Worm (Caenorhabditis elegans) whole organism, L1 larva: ENCODE measurements around the gene T07A5.1.
A peak's percentile ranks its signal among the peaks of the same experiment; 100 is the strongest.

Experiments
- C04F5.9 ChIP-seq: sonication (generic microtip); optimal IDR thresholded peaks from 2 replicates; lab custom pipeline; 2016; ENCODE audit warnings: missing genetic modification characterization, missing compliant biosample characterization
- C16A3.4 ChIP-seq: fragments of 150-350 bp; optimal IDR thresholded peaks from 2 replicates; lab custom pipeline; 2014; ENCODE audit warnings: missing biosample characterization, missing genetic modification characterization
- F16B12.6 ChIP-seq: fragments of 150-350 bp; optimal IDR thresholded peaks from 2 replicates; lab custom pipeline; 2014; ENCODE audit warnings: missing biosample characterization, missing genetic modification characterization
- aha-1 ChIP-seq: fragments of 150-350 bp; optimal IDR thresholded peaks from 2 replicates; lab custom pipeline; 2014; ENCODE audit warnings: missing biosample characterization, missing genetic modification characterization
- ceh-82 ChIP-seq, 3 experiments: fragments of 150-350 bp in 1 of 3; sonication (generic microtip) in 2 of 3; optimal IDR thresholded peaks; 2 replicates each; lab custom pipeline; 2014 to 2017; ENCODE audit warnings: missing biosample characterization in 3 of 3, missing genetic modification characterization in 3 of 3
- ceh-88 ChIP-seq: fragments of 200-800 bp; sonication (Bioruptor generic); IDR thresholded peaks from 2 replicates; pipeline ENCODE4 v1.3.6; 2022; ENCODE audit warnings: missing genetic modification characterization, missing compliant biosample characterization
- ces-1 ChIP-seq: fragments of 150-350 bp; optimal IDR thresholded peaks from 2 replicates; lab custom pipeline; 2014; ENCODE audit warnings: missing biosample characterization, missing genetic modification reagents, missing genetic modification characterization
- dpl-1 ChIP-seq, 3 experiments: fragments of 150-350 bp in 2 of 3; sonication (generic microtip) in 1 of 3; optimal IDR thresholded peaks; 2 replicates each; lab custom pipeline; 2014 to 2017; ENCODE audit warnings: missing biosample characterization in 3 of 3, missing genetic modification characterization in 3 of 3, missing genetic modification reagents in 3 of 3
- efl-1 ChIP-seq, 4 experiments: fragments of 150-350 bp; optimal IDR thresholded peaks in 3 of 4; peaks in 1 of 4; 1 replicate in 1 of 4; 2 replicates in 3 of 4; lab custom pipeline; 2014; ENCODE audit warnings: missing biosample characterization in 2 of 4, missing genetic modification characterization in 2 of 4, missing genetic modification reagents in 2 of 4
- efl-3 ChIP-seq: fragments of 200-800 bp; sonication (Bioruptor generic); optimal IDR thresholded peaks from 2 replicates; lab custom pipeline; 2018; ENCODE audit warnings: mild to moderate bottlenecking, missing genetic modification characterization, missing compliant biosample characterization
- egl-13 ChIP-seq: sonication (generic microtip); optimal IDR thresholded peaks from 2 replicates; lab custom pipeline; 2016; ENCODE audit warnings: missing genotype, missing genetic modification reagents, missing genetic modification characterization, missing compliant biosample characterization
- egl-27 ChIP-seq, 2 experiments: fragments of 150-350 bp in 1 of 2; sonication (generic microtip); optimal IDR thresholded peaks; 3 replicates each; lab custom pipeline; 2017 to 2018; ENCODE audit warnings: missing biosample characterization in 2 of 2, missing genetic modification characterization in 2 of 2, missing genetic modification reagents in 2 of 2
- elt-2 ChIP-seq: sonication (generic microtip); optimal IDR thresholded peaks from 2 replicates; lab custom pipeline; 2016; ENCODE audit warnings: missing genetic modification characterization, mild to moderate bottlenecking, inconsistent platforms, missing compliant biosample characterization, missing genetic modification reagents
- elt-3 ChIP-seq, 6 experiments: fragments of 150-350 bp in 1 of 6; sonication (generic microtip); optimal IDR thresholded peaks; 2 replicates each; lab custom pipeline; 2017 to 2018; ENCODE audit warnings: missing biosample characterization in 6 of 6, missing genetic modification characterization in 6 of 6, inconsistent platforms in 1 of 6
- ets-5 ChIP-seq: fragments of 200-800 bp; sonication (Bioruptor generic); IDR thresholded peaks from 2 replicates; pipeline ENCODE4 v1.3.6; 2022; ENCODE audit warnings: missing genetic modification characterization, missing compliant biosample characterization
- fkh-10 ChIP-seq: sonication (generic microtip); optimal IDR thresholded peaks from 2 replicates; lab custom pipeline; 2017; ENCODE audit warnings: missing biosample characterization, missing genetic modification reagents, missing genetic modification characterization
- fkh-8 ChIP-seq: sonication (generic microtip); optimal IDR thresholded peaks from 2 replicates; lab custom pipeline; 2016; ENCODE audit warnings: mild to moderate bottlenecking, missing genetic modification characterization, missing compliant biosample characterization
- fos-1 ChIP-seq: fragments of 150-350 bp; optimal IDR thresholded peaks from 2 replicates; lab custom pipeline; 2014; ENCODE audit warnings: missing biosample characterization, missing genetic modification characterization
- hlh-17 ChIP-seq: fragments of 200-800 bp; sonication (Bioruptor generic); optimal IDR thresholded peaks from 2 replicates; lab custom pipeline; 2018; ENCODE audit warnings: missing genetic modification characterization, mild to moderate bottlenecking, missing compliant biosample characterization, moderate library complexity, borderline replicate concordance
- irx-1 ChIP-seq: sonication (generic microtip); optimal IDR thresholded peaks from 2 replicates; lab custom pipeline; 2016; ENCODE audit warnings: missing genetic modification characterization, missing compliant biosample characterization
- isw-1 ChIP-seq: fragments of 200-800 bp; sonication (Bioruptor generic); IDR thresholded peaks from 2 replicates; pipeline ENCODE4 v1.3.6; 2022; ENCODE audit warnings: missing genetic modification characterization, missing compliant biosample characterization
- jun-1 ChIP-seq: fragments of 150-350 bp; optimal IDR thresholded peaks from 2 replicates; lab custom pipeline; 2014; ENCODE audit warnings: missing biosample characterization, missing genetic modification reagents, missing genetic modification characterization
- lin-13 ChIP-seq: fragments of 150-350 bp; optimal IDR thresholded peaks from 2 replicates; lab custom pipeline; 2014; ENCODE audit warnings: missing biosample characterization, missing genetic modification reagents, missing genetic modification characterization
- lin-14 ChIP-seq: fragments of 200-800 bp; sonication (Bioruptor generic); optimal IDR thresholded peaks from 2 replicates; lab custom pipeline; 2018; ENCODE audit warnings: mild to moderate bottlenecking, missing genetic modification characterization, moderate library complexity, missing compliant biosample characterization
- lin-15B ChIP-seq: fragments of 150-350 bp; sonication (generic microtip); optimal IDR thresholded peaks from 3 replicates; lab custom pipeline; 2014; ENCODE audit warnings: missing biosample characterization, missing genetic modification characterization
- lin-35 ChIP-seq, 2 experiments: fragments of 150-350 bp; optimal IDR thresholded peaks; 2 replicates each; lab custom pipeline; 2014; ENCODE audit warnings: missing biosample characterization in 2 of 2, missing genetic modification characterization in 2 of 2, missing genetic modification reagents in 2 of 2
- lin-39 ChIP-seq: fragments of 150-350 bp; optimal IDR thresholded peaks from 2 replicates; lab custom pipeline; 2014; ENCODE audit warnings: missing biosample characterization, missing genetic modification reagents, missing genetic modification characterization
- lir-3 ChIP-seq: sonication (generic microtip); optimal IDR thresholded peaks from 2 replicates; lab custom pipeline; 2016; ENCODE audit warnings: mild to moderate bottlenecking, missing genetic modification characterization, moderate library complexity, missing compliant biosample characterization; ENCODE audit not compliant: poor library complexity
- mab-9 ChIP-seq: fragments of 200-800 bp; sonication (Bioruptor generic); IDR thresholded peaks from 2 replicates; pipeline ENCODE4 v1.3.6; 2022; ENCODE audit warnings: missing genetic modification reagents, missing genetic modification characterization, missing compliant biosample characterization
- mef-2 ChIP-seq: fragments of 150-350 bp; optimal IDR thresholded peaks from 2 replicates; lab custom pipeline; 2014; ENCODE audit warnings: missing biosample characterization, missing genetic modification characterization
- mep-1 ChIP-seq: fragments of 150-350 bp; optimal IDR thresholded peaks from 2 replicates; lab custom pipeline; 2014; ENCODE audit warnings: missing biosample characterization, missing genetic modification characterization
- nhr-237 ChIP-seq: fragments of 150-350 bp; optimal IDR thresholded peaks from 2 replicates; lab custom pipeline; 2014; ENCODE audit warnings: missing biosample characterization, missing genetic modification characterization
- nhr-85 ChIP-seq: sonication (generic microtip); peaks from one replicate; lab custom pipeline; 2016; ENCODE audit warnings: missing genetic modification characterization, inconsistent platforms, missing compliant biosample characterization
- pag-3 ChIP-seq: sonication (generic microtip); optimal IDR thresholded peaks from 2 replicates; lab custom pipeline; 2017; ENCODE audit warnings: missing genetic modification characterization, mild to moderate bottlenecking, missing compliant biosample characterization, antibody characterized with exemption, borderline replicate concordance; ENCODE audit not compliant: insufficient read depth
- pax-3 ChIP-seq: fragments of 200-800 bp; sonication (Bioruptor generic); optimal IDR thresholded peaks from 2 replicates; lab custom pipeline; 2018; ENCODE audit warnings: mild to moderate bottlenecking, missing genetic modification characterization, moderate library complexity, missing compliant biosample characterization
- pqm-1 ChIP-seq: sonication (generic microtip); optimal IDR thresholded peaks from 3 replicates; lab custom pipeline; 2017; ENCODE audit warnings: missing biosample characterization, missing genetic modification characterization
- tbx-2 ChIP-seq: sonication (generic microtip); optimal IDR thresholded peaks from 2 replicates; lab custom pipeline; 2016; ENCODE audit warnings: missing genetic modification characterization, missing compliant biosample characterization
- unc-130 ChIP-seq: fragments of 150-350 bp; optimal IDR thresholded peaks from 2 replicates; lab custom pipeline; 2017; ENCODE audit warnings: missing biosample characterization, missing genetic modification characterization, inconsistent platforms
- unc-98 ChIP-seq: fragments of 200-800 bp; sonication (Bioruptor generic); IDR thresholded peaks from 2 replicates; pipeline ENCODE4 v1.3.6; 2022; ENCODE audit warnings: missing genetic modification characterization, missing compliant biosample characterization
- vab-15 ChIP-seq: sonication (generic microtip); optimal IDR thresholded peaks from 2 replicates; lab custom pipeline; 2017; ENCODE audit warnings: missing genotype, mild to moderate bottlenecking, missing genetic modification characterization, missing compliant biosample characterization
- ztf-4 ChIP-seq: fragments of 150-350 bp; optimal IDR thresholded peaks from 2 replicates; lab custom pipeline; 2014; ENCODE audit warnings: missing biosample characterization, missing genetic modification characterization

T07A5.1 gene

DNA sequence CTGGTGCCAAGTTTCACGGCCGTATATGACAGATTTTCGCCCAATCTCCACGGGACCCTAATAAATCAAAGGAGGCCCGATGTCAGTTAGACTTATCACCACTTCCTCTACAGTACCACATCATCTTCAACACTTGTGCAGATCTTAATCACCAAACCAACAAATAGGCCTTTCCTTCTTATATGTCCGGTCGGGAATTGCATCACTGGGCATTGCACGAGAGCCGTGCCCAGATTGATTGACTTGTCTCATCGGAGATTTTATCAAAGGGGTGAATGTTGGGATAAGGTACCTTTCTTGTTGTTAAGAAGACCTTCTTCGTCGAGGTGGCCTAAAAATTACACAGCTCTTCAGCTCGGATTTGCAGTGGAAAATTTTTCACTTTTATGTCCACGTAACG is 38.8 kb upstream of the T07A5.1 start:
- TF ChIP-seq nhr-85 (tag; lab: Kevin White, UChicago): peak; percentile 36
- TF ChIP-seq lin-14 (GFP tag; lab: Kevin White, UChicago): no peak
- no peak for TF ChIP-seq ceh-82 (tag; optimal IDR thresholded peaks at IDR 0.05; lab: Kevin White, UChicago)
- no peak for TF ChIP-seq unc-130
- no peak for TF ChIP-seq efl-1 (optimal IDR thresholded peaks at IDR 0.05; lab: Kevin White, UChicago)
- peak in 1 of 2 experiments; percentile 20 for TF ChIP-seq efl-1 (GFP tag; optimal IDR thresholded peaks at IDR 0.05 in 1 of 2; lab: Kevin White, UChicago)
- TF ChIP-seq, all 84 proteins: peak for 2

DNA sequence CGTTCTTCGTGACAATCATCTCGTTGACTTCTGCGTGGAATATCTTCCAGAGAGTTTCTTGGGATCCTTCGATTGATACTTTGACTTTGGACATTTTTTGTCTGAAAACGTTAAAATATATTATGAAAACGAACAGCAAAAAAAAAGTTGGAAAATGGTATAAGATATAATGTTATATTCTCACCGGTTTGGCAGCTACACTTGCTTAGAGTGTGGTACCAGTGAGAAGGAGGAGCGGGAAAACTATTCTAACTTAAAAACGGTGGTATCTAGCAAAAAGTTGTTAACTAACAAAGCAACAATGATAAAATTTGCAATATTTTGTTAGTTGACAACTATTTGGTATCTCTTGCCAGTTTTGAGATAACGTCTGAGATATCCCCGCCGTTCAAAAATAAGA is 35.8 kb upstream of the T07A5.1 start, which contains the start of gene tbx-9:
Gene tbx-9, minus strand, starts transcription at position 101 of the 400 bp plus-strand sequence.
- TF ChIP-seq efl-1 (optimal IDR thresholded peaks at IDR 0.05; lab: Kevin White, UChicago) (no peak), efl-1 (GFP tag; optimal IDR thresholded peaks at IDR 0.05 in 1 of 2; lab: Kevin White, UChicago) (no peak), unc-130 (no peak), ets-5 (no peak), isw-1 (GFP tag; lab: Robert Waterston, UW) (no peak), ces-1 (GFP tag; lab: Kevin White, UChicago) (no peak), unc-98 (GFP tag; lab: Robert Waterston, UW) (no peak), lir-3 (tag; lab: Kevin White, UChicago) (no peak), fos-1 (tag; lab: Kevin White, UChicago) (no peak), pax-3 (tag; lab: Kevin White, UChicago) (no peak), aha-1 (tag; lab: Kevin White, UChicago) (no peak), lin-15B (tag; lab: Kevin White, UChicago) (no peak), egl-27 (tag; optimal IDR thresholded peaks at IDR 0.05; lab: Kevin White, UChicago) (no peak), elt-3 (tag; optimal IDR thresholded peaks at IDR 0.05; lab: Kevin White, UChicago) (no peak), egl-13 (tag; lab: Kevin White, UChicago) (no peak), nhr-237 (tag; lab: Kevin White, UChicago) (no peak), C16A3.4 (tag; lab: Kevin White, UChicago) (no peak), mep-1 (tag; lab: Kevin White, UChicago) (no peak), pag-3 (tag; lab: Kevin White, UChicago) (no peak), lin-35 (GFP tag; optimal IDR thresholded peaks at IDR 0.05; lab: Kevin White, UChicago) (no peak)
- TF ChIP-seq, all 84 proteins: peak for 0

DNA sequence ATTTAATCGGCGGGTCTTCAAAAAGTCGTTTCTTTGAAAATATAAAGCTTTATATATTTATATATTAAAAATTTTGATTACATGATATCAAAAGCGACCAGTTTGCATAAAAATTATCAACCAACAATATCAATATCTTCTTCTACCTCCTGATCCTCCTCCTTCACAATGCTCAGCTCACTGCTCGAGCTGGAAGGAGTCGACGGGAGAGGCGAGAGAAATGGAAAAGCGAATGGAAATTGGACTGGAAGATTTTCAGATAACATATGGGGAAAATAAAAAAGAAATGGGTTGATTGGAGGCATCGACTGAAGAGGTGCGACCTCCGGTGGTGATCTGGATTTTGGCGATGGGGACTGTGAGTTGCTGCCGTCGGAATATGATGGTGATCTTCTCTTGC is 34.0 kb upstream of the T07A5.1 start:
- TF ChIP-seq fkh-8 (tag; lab: Kevin White, UChicago): no peak
- TF ChIP-seq irx-1 (tag; lab: Kevin White, UChicago): no peak
- no peak for TF ChIP-seq efl-1 (optimal IDR thresholded peaks at IDR 0.05; lab: Kevin White, UChicago)
- peak in 1 of 2 experiments; percentile 56 for TF ChIP-seq efl-1 (GFP tag; optimal IDR thresholded peaks at IDR 0.05 in 1 of 2; lab: Kevin White, UChicago)
- TF ChIP-seq elt-2 (tag; lab: Kevin White, UChicago): no peak

DNA sequence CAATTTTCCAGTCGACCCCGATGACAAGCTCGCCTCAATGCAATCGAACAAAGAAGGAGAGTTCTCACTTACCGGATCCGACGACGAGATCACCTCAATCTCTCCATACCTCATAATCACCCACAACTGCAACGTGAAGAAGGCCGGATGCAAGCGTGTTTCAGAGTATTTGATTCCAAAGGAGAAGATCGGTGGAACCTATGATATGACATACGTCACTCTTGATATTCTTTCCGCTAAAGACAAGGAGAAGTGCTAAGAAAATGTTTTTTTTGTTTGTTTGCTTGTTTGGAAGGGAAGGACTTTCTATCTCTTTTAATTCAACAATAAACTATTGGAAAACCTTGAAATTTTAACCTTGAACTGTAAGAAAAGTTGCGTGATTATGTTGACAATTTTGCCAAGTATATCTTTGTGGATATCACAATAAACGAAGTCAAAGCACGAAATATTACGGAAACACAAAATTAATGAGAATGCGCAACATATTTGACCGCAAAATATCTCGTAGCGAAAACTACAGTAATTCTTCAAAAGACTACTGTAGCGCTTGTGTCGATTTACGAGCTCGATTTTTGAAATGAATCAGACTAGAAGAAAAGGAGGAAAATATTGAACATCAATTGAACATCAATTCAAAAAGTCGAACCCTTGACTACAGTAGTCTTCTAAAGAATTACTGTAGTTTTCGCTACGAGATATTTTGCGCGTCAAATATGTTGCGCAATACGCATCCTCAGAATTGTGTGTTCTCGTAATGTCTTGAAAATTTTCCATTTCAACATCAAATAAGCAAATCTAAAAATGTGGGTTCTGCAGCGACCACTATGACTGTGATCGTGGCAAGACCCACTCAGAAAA is 33.2 kb upstream of the T07A5.1 start:
- TF ChIP-seq ceh-88 (GFP tag; lab: Robert Waterston, UW): no peak
- TF ChIP-seq efl-3 (GFP tag; lab: Kevin White, UChicago): no peak
- no peak for TF ChIP-seq ceh-82 (tag; optimal IDR thresholded peaks at IDR 0.05; lab: Kevin White, UChicago)
- TF ChIP-seq egl-13 (tag; lab: Kevin White, UChicago): no peak
- no peak for TF ChIP-seq lin-39 (tag; lab: Kevin White, UChicago)
- TF ChIP-seq fkh-10 (GFP tag; lab: Kevin White, UChicago): no peak
- TF ChIP-seq vab-15 (tag; lab: Kevin White, UChicago): no peak
- TF ChIP-seq efl-1 (optimal IDR thresholded peaks at IDR 0.05; lab: Kevin White, UChicago): no peak
- peak in 1 of 2 experiments; percentile 4 for TF ChIP-seq efl-1 (GFP tag; optimal IDR thresholded peaks at IDR 0.05 in 1 of 2; lab: Kevin White, UChicago)
- peak; percentile 88 for TF ChIP-seq nhr-85 (tag; lab: Kevin White, UChicago)
- no peak for TF ChIP-seq F16B12.6 (tag; lab: Kevin White, UChicago)
- TF ChIP-seq ces-1 (GFP tag; lab: Kevin White, UChicago): no peak
- TF ChIP-seq tbx-2 (tag; lab: Kevin White, UChicago): no peak
- no peak for TF ChIP-seq fos-1 (tag; lab: Kevin White, UChicago)
- TF ChIP-seq mef-2 (tag; lab: Kevin White, UChicago): no peak
- TF ChIP-seq hlh-17 (GFP tag; lab: Kevin White, UChicago): no peak
- no peak for TF ChIP-seq ztf-4 (tag; lab: Kevin White, UChicago)
- no peak for TF ChIP-seq mab-9 (GFP tag; lab: Robert Waterston, UW)
- TF ChIP-seq dpl-1 (GFP tag; optimal IDR thresholded peaks at IDR 0.05; lab: Kevin White, UChicago): no peak
- TF ChIP-seq elt-3 (tag; optimal IDR thresholded peaks at IDR 0.05; lab: Kevin White, UChicago): peak in 1 of 6 experiments; percentile 67
- no peak for TF ChIP-seq lin-13 (GFP tag; lab: Kevin White, UChicago)
- TF ChIP-seq jun-1 (tag; lab: Kevin White, UChicago): no peak
- TF ChIP-seq C04F5.9 (tag; lab: Kevin White, UChicago): no peak
- no peak for TF ChIP-seq pqm-1
- TF ChIP-seq lin-15B (tag; lab: Kevin White, UChicago): no peak
